Worm (Caenorhabditis elegans) whole organism, mixed stage, embryonic: Measurements from ENCODE around the gene C01G10.4.

Source experiments
- M03D4.4 ChIP-seq: sonication (generic microtip); optimal IDR thresholded peaks from 2 replicates; lab custom pipeline; 2017; ENCODE audit warnings: mild to moderate bottlenecking, missing genetic modification characterization, missing compliant biosample characterization
- ceh-43 ChIP-seq: fragments of 200-800 bp; sonication (Bioruptor generic); optimal IDR thresholded peaks from 2 replicates; lab custom pipeline; 2018; ENCODE audit warnings: mild to moderate bottlenecking, missing genetic modification characterization, moderate library complexity, missing compliant biosample characterization
- elt-1 ChIP-seq: sonication (generic microtip); optimal IDR thresholded peaks from 2 replicates; lab custom pipeline; 2017; ENCODE audit warnings: missing genetic modification characterization, mild to moderate bottlenecking, missing compliant biosample characterization, antibody characterized with exemption, moderate library complexity, borderline replicate concordance; ENCODE audit not compliant: insufficient read depth
- hlh-1 ChIP-seq: fragments of 150-350 bp; optimal IDR thresholded peaks from 2 replicates; lab custom pipeline; 2014; ENCODE audit warnings: missing biosample characterization, missing genetic modification reagents, missing genetic modification characterization
- lin-13 ChIP-seq: fragments of 150-350 bp; optimal IDR thresholded peaks from 2 replicates; lab custom pipeline; 2014; ENCODE audit warnings: missing biosample characterization, missing genetic modification characterization
- lin-32 ChIP-seq: fragments of 200-800 bp; sonication (Bioruptor generic); optimal IDR thresholded peaks from 2 replicates; lab custom pipeline; 2018; ENCODE audit warnings: mild to moderate bottlenecking, missing genetic modification characterization, missing compliant biosample characterization
- lsy-2 ChIP-seq: fragments of 150-350 bp; optimal IDR thresholded peaks from 2 replicates; lab custom pipeline; 2014; ENCODE audit warnings: missing biosample characterization, missing genetic modification characterization
- nhr-28 ChIP-seq: fragments of 150-350 bp; optimal IDR thresholded peaks from 2 replicates; lab custom pipeline; 2014; ENCODE audit warnings: missing biosample characterization, missing genetic modification characterization
- snpc-4 ChIP-seq: fragments of 150-350 bp; optimal IDR thresholded peaks from 2 replicates; lab custom pipeline; 2014; ENCODE audit warnings: missing biosample characterization, missing genetic modification characterization
- unc-62 ChIP-seq: fragments of 150-350 bp; optimal IDR thresholded peaks from 2 replicates; lab custom pipeline; 2014; ENCODE audit warnings: missing biosample characterization, missing genetic modification reagents, missing genetic modification characterization
- ztf-11 ChIP-seq: fragments of 150-350 bp; optimal IDR thresholded peaks from 2 replicates; lab custom pipeline; 2014; ENCODE audit warnings: missing biosample characterization, missing genetic modification characterization

DNA sequence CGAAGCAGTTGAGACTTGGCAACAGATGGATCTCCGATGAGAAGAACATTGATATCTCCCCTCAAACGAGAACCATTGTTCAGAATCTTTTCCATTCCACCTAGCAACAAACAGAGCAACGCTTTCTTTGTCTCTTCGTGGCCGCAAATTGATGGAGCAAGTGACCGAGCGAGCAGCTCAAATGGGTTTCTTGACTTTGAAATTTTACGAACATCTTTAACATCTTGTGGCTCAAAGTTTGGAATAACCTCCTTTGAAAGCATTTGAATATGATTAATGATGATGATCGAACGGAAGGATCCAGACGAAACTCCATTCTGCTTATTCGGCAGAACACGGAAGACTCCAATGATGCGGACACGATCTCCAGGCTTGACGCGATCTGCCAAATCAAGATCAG, 31.1 kb upstream of the C01G10.4 start:
- TF ChIP-seq hlh-1 (no peak), snpc-4 (tag; lab: Kevin White, UChicago) (no peak), unc-62 (no peak), ceh-43 (GFP tag; lab: Kevin White, UChicago) (no peak), M03D4.4 (tag; lab: Kevin White, UChicago) (no peak), lsy-2 (tag; lab: Kevin White, UChicago) (no peak), nhr-28 (no peak), ztf-11 (tag; lab: Kevin White, UChicago) (no peak), lin-32 (GFP tag; lab: Kevin White, UChicago) (no peak), lin-13 (no peak), elt-1 (no peak)
